Fruit fly (Drosophila melanogaster): ENCODE results near the gene cac.

cac gene

dm6 chrX:12007593-12007992, 22.7 kb upstream of the cac start:
- no peak for TF ChIP-seq CG7101 (tag; optimal IDR thresholded peaks at IDR 0.05)
- no peak for TF ChIP-seq tj (GFP tag; optimal IDR thresholded peaks at IDR 0.05)
- no peak for TF ChIP-seq toe (GFP tag; optimal IDR thresholded peaks at IDR 0.05)
- no peak for TF ChIP-seq bab1 (GFP tag; optimal IDR thresholded peaks at IDR 0.05)
- TF ChIP-seq Mnt (GFP tag; optimal IDR thresholded peaks at IDR 0.05) = no peak
- TF ChIP-seq cnc (optimal IDR thresholded peaks at IDR 0.05) = no peak
- TF ChIP-seq ovo (GFP tag; optimal IDR thresholded peaks at IDR 0.05) = no peak
- TF ChIP-seq CG12768 (GFP tag; optimal IDR thresholded peaks at IDR 0.05) = no peak
- no peak for TF ChIP-seq Crg-1 (GFP tag; optimal IDR thresholded peaks at IDR 0.05)
- TF ChIP-seq CG1620 (GFP tag; optimal IDR thresholded peaks at IDR 0.05) = no peak
- TF ChIP-seq pad (GFP tag; optimal IDR thresholded peaks at IDR 0.05) = no peak
- no peak for TF ChIP-seq CG33017 (tag; optimal IDR thresholded peaks at IDR 0.05)
- TF ChIP-seq CG7045 (GFP tag; optimal IDR thresholded peaks at IDR 0.05) = no peak
- TF ChIP-seq CG11617 (GFP tag; optimal IDR thresholded peaks at IDR 0.05) = no peak
- no peak for TF ChIP-seq kay (GFP tag; ENCODE audit: borderline replicate concordance)
- no peak for TF ChIP-seq Clk (GFP tag; optimal IDR thresholded peaks at IDR 0.05)
- no peak for TF ChIP-seq CG14711 (tag; optimal IDR thresholded peaks at IDR 0.05)
- TF ChIP-seq Hr96 (GFP tag; optimal IDR thresholded peaks at IDR 0.05) = no peak
- TF ChIP-seq CG5204 (GFP tag; optimal IDR thresholded peaks at IDR 0.05) = no peak

DNA sequence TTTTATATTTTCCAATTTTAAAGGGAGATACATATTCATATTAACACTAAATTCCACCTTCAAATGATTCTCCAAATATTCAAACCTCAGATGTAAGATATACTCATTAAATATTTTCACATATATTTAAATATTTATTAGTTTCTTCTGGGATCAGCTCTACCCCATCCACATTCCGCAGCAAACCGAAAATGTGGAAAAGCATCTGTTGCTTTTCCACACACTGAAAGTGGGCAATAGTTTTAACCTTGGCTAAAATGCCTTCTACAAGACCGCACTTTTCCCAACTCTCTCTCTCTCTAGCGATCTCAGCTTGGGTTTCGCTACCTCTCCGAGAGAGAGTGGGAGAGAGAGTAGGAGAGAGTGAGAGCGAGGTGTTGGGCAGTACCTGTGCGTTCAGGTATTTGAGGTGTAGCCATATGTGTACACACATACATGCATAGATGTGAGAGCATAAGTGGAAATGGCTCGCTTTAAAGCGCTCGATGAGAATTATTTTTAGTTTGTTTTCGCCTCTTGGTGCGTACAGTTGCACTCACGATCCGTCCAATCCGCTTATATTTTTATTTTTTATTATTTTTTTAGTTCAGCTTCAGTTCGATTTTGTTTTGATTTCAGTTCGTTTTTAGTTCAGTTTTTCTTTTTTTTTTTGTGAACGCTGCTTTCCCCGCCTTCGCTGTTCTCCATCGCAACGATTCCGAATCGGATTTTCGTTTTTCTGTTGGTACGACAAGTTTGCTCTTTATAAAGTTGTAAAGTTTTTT, 22.0 kb upstream of the cac start, which contains the start of gene CG1806:
CG1806 (plus strand) TSS at position 499 of the 764 bp plus-strand sequence.
- TF ChIP-seq CG33017 (tag; optimal IDR thresholded peaks at IDR 0.05) (peak; percentile 13), tj (GFP tag; optimal IDR thresholded peaks at IDR 0.05) (peak; percentile 24), CG7101 (tag; optimal IDR thresholded peaks at IDR 0.05) (no peak), Clk (GFP tag; optimal IDR thresholded peaks at IDR 0.05) (no peak), toe (GFP tag; optimal IDR thresholded peaks at IDR 0.05) (no peak), ovo (GFP tag; optimal IDR thresholded peaks at IDR 0.05) (no peak), Mnt (GFP tag; optimal IDR thresholded peaks at IDR 0.05) (peak; percentile 31), Crg-1 (GFP tag; optimal IDR thresholded peaks at IDR 0.05) (no peak), bab1 (GFP tag; optimal IDR thresholded peaks at IDR 0.05) (peak; percentile 65), CG12768 (GFP tag; optimal IDR thresholded peaks at IDR 0.05) (no peak), CG14711 (tag; optimal IDR thresholded peaks at IDR 0.05) (no peak), Hr96 (GFP tag; optimal IDR thresholded peaks at IDR 0.05) (peak; percentile 25), pad (GFP tag; optimal IDR thresholded peaks at IDR 0.05) (peak; percentile 88), CG11617 (GFP tag; optimal IDR thresholded peaks at IDR 0.05) (no peak), kay (GFP tag; ENCODE audit: borderline replicate concordance) (no peak), CG5204 (GFP tag; optimal IDR thresholded peaks at IDR 0.05) (no peak), CG1620 (GFP tag; optimal IDR thresholded peaks at IDR 0.05) (no peak), CG7045 (GFP tag; optimal IDR thresholded peaks at IDR 0.05) (no peak), cic (GFP tag; optimal IDR thresholded peaks at IDR 0.05) (no peak)

- TF ChIP-seq Hr96 (GFP tag; optimal IDR thresholded peaks at IDR 0.05) (no peak), Mnt (GFP tag; optimal IDR thresholded peaks at IDR 0.05) (no peak)
These were observed 19.5 kb upstream of the cac start for dm6 chrX:12004395-12004768.

dm6 chrX:12003437-12004394, 18.8 kb upstream of the cac start, which contains the start of gene fw:
Gene fw (minus strand): TSS chrX:12003914.
- TF ChIP-seq CG12768 (GFP tag; optimal IDR thresholded peaks at IDR 0.05) = no peak
- TF ChIP-seq CG33017 (tag; optimal IDR thresholded peaks at IDR 0.05) = no peak
- no peak for TF ChIP-seq CG14711 (tag; optimal IDR thresholded peaks at IDR 0.05)
- TF ChIP-seq toe (GFP tag; optimal IDR thresholded peaks at IDR 0.05) = no peak
- TF ChIP-seq CG5204 (GFP tag; optimal IDR thresholded peaks at IDR 0.05) = no peak
- no peak for TF ChIP-seq CG7101 (tag; optimal IDR thresholded peaks at IDR 0.05)
- no peak for TF ChIP-seq Clk (GFP tag; optimal IDR thresholded peaks at IDR 0.05)
- no peak for TF ChIP-seq Crg-1 (GFP tag; optimal IDR thresholded peaks at IDR 0.05)

DNA sequence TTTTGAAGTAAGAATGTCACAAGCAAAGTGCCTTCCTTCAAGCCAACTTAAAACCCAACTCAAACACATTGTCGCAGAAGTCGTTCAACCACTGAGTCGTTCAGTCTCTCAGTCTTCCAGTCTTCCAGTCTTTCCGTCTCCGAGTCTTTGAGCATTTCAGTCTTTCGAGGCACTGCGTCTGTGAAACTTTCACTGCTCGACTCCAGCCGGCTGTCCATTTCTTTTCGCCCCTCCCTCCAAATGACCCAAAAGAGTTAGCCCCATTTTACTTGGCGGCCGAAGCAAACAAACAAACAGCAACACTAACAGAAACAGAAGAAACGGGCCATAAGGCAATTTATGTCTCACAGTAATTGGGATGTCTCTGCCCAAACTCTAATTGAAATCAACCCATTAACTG, 16.1 kb upstream of the cac start:
- TF ChIP-seq ovo (GFP tag; optimal IDR thresholded peaks at IDR 0.05) (no peak), cic (GFP tag; optimal IDR thresholded peaks at IDR 0.05) (no peak), Mnt (GFP tag; optimal IDR thresholded peaks at IDR 0.05) (no peak), Crg-1 (GFP tag; optimal IDR thresholded peaks at IDR 0.05) (no peak), CG12768 (GFP tag; optimal IDR thresholded peaks at IDR 0.05) (no peak), CG5204 (GFP tag; optimal IDR thresholded peaks at IDR 0.05) (no peak), cnc (optimal IDR thresholded peaks at IDR 0.05) (no peak), CG7101 (tag; optimal IDR thresholded peaks at IDR 0.05) (no peak), Clk (GFP tag; optimal IDR thresholded peaks at IDR 0.05) (no peak), CG33017 (tag; optimal IDR thresholded peaks at IDR 0.05) (no peak), bab1 (GFP tag; optimal IDR thresholded peaks at IDR 0.05) (no peak), kay (GFP tag; ENCODE audit: borderline replicate concordance) (no peak), CG11617 (GFP tag; optimal IDR thresholded peaks at IDR 0.05) (no peak)
